Worm (Caenorhabditis elegans): ENCODE results near the gene fcho-1.

ce11 chrII:1285514-1285913 is 24.8 kb upstream of the fcho-1 start, which contains the start of the genes Y57G7A.6 and Y57G7A.3:
- TF ChIP-seq pqm-1 (tag; optimal IDR thresholded peaks at IDR 0.05) (no peak), lin-15B (tag; optimal IDR thresholded peaks at IDR 0.05) (no peak), aha-1 (tag; optimal IDR thresholded peaks at IDR 0.05) (no peak)

Data from whole organism, L1 larva.